Worm (Caenorhabditis elegans) whole organism, late embryonic: ENCODE results near the gene R02D5.7.

Experiments
- ama-1 ChIP-seq: fragments of 150-350 bp; optimal IDR thresholded peaks from 2 replicates; lab custom pipeline; 2014
- ceh-19 ChIP-seq: fragments of 200-800 bp; sonication (Bioruptor generic); optimal IDR thresholded peaks from 2 replicates; lab custom pipeline; 2018; ENCODE audit warnings: mild to moderate bottlenecking, missing genetic modification characterization, missing compliant biosample characterization
- ceh-34 ChIP-seq: sonication (generic microtip); optimal IDR thresholded peaks from 2 replicates; lab custom pipeline; 2016; ENCODE audit warnings: mild to moderate bottlenecking, missing genetic modification characterization, missing compliant biosample characterization
- dve-1 ChIP-seq: sonication (generic microtip); optimal IDR thresholded peaks from 2 replicates; lab custom pipeline; 2017; ENCODE audit warnings: antibody characterized with exemption, mild to moderate bottlenecking, missing genetic modification characterization, missing compliant biosample characterization
- elt-4 ChIP-seq: sonication (generic microtip); optimal IDR thresholded peaks from 2 replicates; lab custom pipeline; 2016; ENCODE audit warnings: missing genetic modification characterization, missing compliant biosample characterization
- fkh-10 ChIP-seq: fragments of 150-350 bp; optimal IDR thresholded peaks from 2 replicates; lab custom pipeline; 2014; ENCODE audit warnings: missing biosample characterization, missing genetic modification reagents, missing genetic modification characterization
- hlh-15 ChIP-seq: sonication (generic microtip); optimal IDR thresholded peaks from 2 replicates; lab custom pipeline; 2016; ENCODE audit warnings: missing genetic modification characterization, missing compliant biosample characterization
- madf-2 ChIP-seq: sonication (generic microtip); optimal IDR thresholded peaks from 2 replicates; lab custom pipeline; 2017; ENCODE audit warnings: missing genetic modification characterization, missing compliant biosample characterization
- mec-3 ChIP-seq: sonication (generic microtip); optimal IDR thresholded peaks from 2 replicates; lab custom pipeline; 2016; ENCODE audit warnings: borderline replicate concordance, missing genetic modification characterization, missing compliant biosample characterization
- nfya-1 ChIP-seq: sonication (generic microtip); optimal IDR thresholded peaks from 2 replicates; lab custom pipeline; 2017; ENCODE audit warnings: missing genetic modification characterization, mild to moderate bottlenecking, missing compliant biosample characterization, antibody characterized with exemption, moderate library complexity
- pha-4 ChIP-seq: fragments of 150-350 bp; optimal IDR thresholded peaks from 2 replicates; lab custom pipeline; 2018; ENCODE audit warnings: missing biosample characterization, missing genetic modification reagents, missing genetic modification characterization
- tbx-2 ChIP-seq: sonication (generic microtip); optimal IDR thresholded peaks from 2 replicates; lab custom pipeline; 2016; ENCODE audit warnings: missing genetic modification characterization, missing compliant biosample characterization
- unc-55 ChIP-seq: sonication (generic microtip); optimal IDR thresholded peaks from 2 replicates; lab custom pipeline; 2017; ENCODE audit warnings: missing biosample characterization, missing genetic modification reagents, missing genetic modification characterization
- unc-86 ChIP-seq: sonication (generic microtip); optimal IDR thresholded peaks from 2 replicates; lab custom pipeline; 2016; ENCODE audit warnings: missing genetic modification characterization, missing compliant biosample characterization

DNA sequence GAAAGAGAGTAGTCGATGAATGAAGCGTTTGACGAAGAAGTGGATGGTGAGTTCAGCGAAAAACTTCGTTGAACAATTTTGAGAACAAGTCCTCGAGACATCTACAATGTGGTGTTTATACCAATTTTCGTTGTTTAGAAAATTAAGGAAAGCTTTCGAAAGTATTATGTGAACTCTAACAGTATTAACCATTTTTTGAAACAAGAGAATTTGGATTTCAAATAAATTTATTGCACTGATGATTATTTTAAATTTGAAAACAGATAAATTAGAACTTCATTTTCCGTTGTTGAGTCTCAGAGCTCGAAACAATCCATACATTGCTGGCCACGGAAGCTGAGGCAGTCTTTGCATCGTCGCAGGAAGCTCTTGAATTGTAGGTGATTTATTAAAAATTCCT lies 41.2 kb upstream of the R02D5.7 start, which contains the start of gene C53A5.16:
- TF ChIP-seq madf-2 (tag; lab: Kevin White, UChicago) (no peak), unc-55 (GFP tag; lab: Kevin White, UChicago) (no peak), pha-4 (no peak), dve-1 (tag; lab: Kevin White, UChicago) (no peak), nfya-1 (no peak), hlh-15 (no peak), ama-1 (lab: Kevin White, UChicago) (no peak), mec-3 (tag; lab: Kevin White, UChicago) (no peak), elt-4 (tag; lab: Kevin White, UChicago) (no peak), tbx-2 (no peak), ceh-19 (GFP tag; lab: Kevin White, UChicago) (no peak), unc-86 (no peak), fkh-10 (GFP tag; lab: Kevin White, UChicago) (no peak), ceh-34 (tag; lab: Kevin White, UChicago) (no peak)
